Worm (Caenorhabditis elegans): ENCODE data around the gene Y82E9BL.5.

DNA sequence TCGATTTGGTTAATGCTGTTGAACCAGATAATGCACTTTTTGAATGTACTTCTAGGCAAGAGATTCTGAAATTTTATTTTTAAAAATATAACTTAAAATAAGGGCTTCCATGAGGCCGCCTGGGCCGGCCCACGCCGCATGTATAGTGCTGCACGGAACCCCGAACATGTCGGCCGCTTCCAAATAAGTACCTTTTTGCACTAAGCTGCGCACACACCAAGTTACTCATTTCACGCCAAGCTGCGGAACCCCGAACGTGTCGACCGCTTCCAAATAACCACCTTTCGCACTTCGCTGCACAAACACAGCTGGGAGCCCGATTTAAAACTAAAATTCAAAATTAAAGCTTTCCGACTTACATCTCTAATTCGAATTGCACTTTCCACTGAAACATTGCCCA, 36.1 kb downstream of the Y82E9BL.5 start:
- TF ChIP-seq ama-1 (optimal IDR thresholded peaks at IDR 0.05) = no peak
- no peak for TF ChIP-seq ceh-13 (GFP tag; optimal IDR thresholded peaks at IDR 0.05)
- no peak for TF ChIP-seq ceh-36 (tag; optimal IDR thresholded peaks at IDR 0.05)

Data from whole organism, early embryonic.